Worm (Caenorhabditis elegans) whole organism, young adult: ENCODE results near the gene zak-1.

ENCODE experiments used
- C06A6.2 ChIP-seq: fragments of 200-800 bp; sonication (Bioruptor generic); conservative IDR thresholded peaks from 2 replicates; pipeline ENCODE4 v1.3.6; 2022; ENCODE audit warnings: missing genetic modification characterization, missing compliant biosample characterization
- attf-3 ChIP-seq: fragments of 200-800 bp; sonication (Bioruptor generic); conservative IDR thresholded peaks from 2 replicates; pipeline ENCODE4 v1.3.6; 2022; ENCODE audit warnings: missing genetic modification reagents, missing genetic modification characterization, missing compliant biosample characterization
- nfya-1 ChIP-seq: sonication (generic microtip); optimal IDR thresholded peaks from 2 replicates; lab custom pipeline; 2017; ENCODE audit warnings: antibody characterized with exemption, missing compliant biosample characterization, missing genetic modification characterization, borderline replicate concordance; ENCODE audit not compliant: insufficient read depth
- pha-4 ChIP-seq: fragments of 150-350 bp; sonication (generic microtip); optimal IDR thresholded peaks from 2 replicates; lab custom pipeline; 2014; ENCODE audit warnings: missing biosample characterization, missing genetic modification reagents, missing genetic modification characterization

DNA sequence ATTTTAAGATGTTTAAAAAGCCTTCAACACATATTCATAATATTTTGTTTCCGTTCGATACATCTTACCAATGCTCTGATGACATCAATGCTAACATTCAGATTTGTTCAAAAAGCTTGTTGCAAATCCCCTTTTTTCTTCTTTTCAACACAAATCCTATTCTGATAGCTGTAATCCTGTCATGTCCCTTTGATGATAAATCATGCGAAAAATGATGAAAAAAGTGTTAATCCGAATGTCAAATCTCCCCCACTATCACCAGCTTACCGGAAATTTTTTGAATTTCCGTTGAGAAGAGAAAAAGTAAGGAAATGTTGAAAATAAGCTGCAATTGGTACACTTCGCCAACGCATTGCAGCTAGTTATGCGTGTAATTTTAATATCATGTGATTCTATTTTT, 25.1 kb upstream of the zak-1 start:
- TF ChIP-seq pha-4 (tag; lab: Kevin White, UChicago), result no peak
- no peak for TF ChIP-seq nfya-1 (tag; lab: Kevin White, UChicago)
- TF ChIP-seq attf-3, result no peak
- no peak for TF ChIP-seq C06A6.2
